Worm (Caenorhabditis elegans): ENCODE measurements around the gene F09E5.14.
A peak's percentile ranks its signal among the peaks of the same experiment; 100 is the strongest.
"Not testable (repeated sequence)": the region's sequence is repeated elsewhere in the genome, so short reads cannot be mapped to it uniquely, and the experiment has no call there.

Gene F09E5.14

DNA sequence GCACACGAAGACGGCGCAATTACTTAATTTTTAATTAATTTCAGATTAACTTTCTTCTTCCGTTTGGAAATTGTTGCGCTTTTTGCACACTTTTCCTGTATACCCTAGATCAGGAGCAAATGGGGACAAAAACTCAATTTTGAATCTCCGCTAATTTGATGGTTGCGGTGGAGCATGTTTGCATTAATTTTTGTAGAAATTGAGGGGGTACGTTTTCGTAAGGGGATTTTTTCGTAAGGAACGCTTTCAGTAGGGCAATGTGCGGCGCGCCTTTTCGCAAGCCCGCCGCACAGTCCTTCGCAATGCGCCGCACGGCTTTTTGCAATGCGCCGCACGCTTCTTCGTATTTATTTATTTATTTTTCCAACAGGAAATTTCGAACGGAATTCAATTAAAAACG is 1.7 kb upstream of the F09E5.14 start (continued):
- TF ChIP-seq snpc-4 (GFP tag; optimal IDR thresholded peaks at IDR 0.05), result not testable (repeated sequence)
- TF ChIP-seq snpc-4 (tag; optimal IDR thresholded peaks at IDR 0.05) (peak in 1 of 4 experiments; percentile 36), nhr-80 (tag; optimal IDR thresholded peaks at IDR 0.05) (peak; percentile 1), lir-1 (GFP tag; conservative IDR thresholded peaks at IDR 0.05) (peak; percentile 57; the same call in 1 of the 2 replicates), dox-1 (GFP tag; IDR thresholded peaks at IDR 0.05) (peak; percentile 98), D2030.7 (GFP tag; IDR thresholded peaks at IDR 0.05) (peak; percentile 90), attf-6 (GFP tag; IDR thresholded peaks at IDR 0.05) (peak; percentile 57; the same call in 1 of the 2 replicates), hmg-1.2 (GFP tag; IDR thresholded peaks at IDR 0.05) (peak; percentile 74), Y53G8AR.9 (GFP tag; conservative IDR thresholded peaks at IDR 0.05) (peak; percentile 77; the same call in 1 of the 2 replicates), lin-35 (GFP tag; optimal IDR thresholded peaks at IDR 0.05) (peak in 1 of 3 experiments; percentile 73), efl-1 (GFP tag; optimal IDR thresholded peaks at IDR 0.05) (peak; percentile 53), C06A6.2 (GFP tag; conservative IDR thresholded peaks at IDR 0.05) (peak; percentile 100), egrh-3 (GFP tag; IDR thresholded peaks at IDR 0.05) (peak; percentile 73), hsf-1 (GFP tag; IDR thresholded peaks at IDR 0.05) (peak; percentile 69; the same call in 1 of the 2 replicates), K11D2.4 (GFP tag; IDR thresholded peaks at IDR 0.05) (peak; percentile 89), let-526 (GFP tag; IDR thresholded peaks at IDR 0.05) (peak; percentile 89), ztf-28 (GFP tag; IDR thresholded peaks at IDR 0.05) (peak; percentile 92), Y67H2A.10 (GFP tag; conservative IDR thresholded peaks at IDR 0.05) (peak; percentile 63; the same call in 1 of the 2 replicates), attf-3 (GFP tag; conservative IDR thresholded peaks at IDR 0.05) (peak; percentile 74), lin-54 (GFP tag; optimal IDR thresholded peaks at IDR 0.05) (peak; percentile 89), lin-26 (GFP tag; IDR thresholded peaks at IDR 0.05) (peak; percentile 78), ztf-18 (tag; optimal IDR thresholded peaks at IDR 0.05) (peak; percentile 11), hmg-20 (GFP tag; IDR thresholded peaks at IDR 0.05) (peak; percentile 66), ceh-91 (GFP tag; IDR thresholded peaks at IDR 0.05) (peak; percentile 87), mcd-1 (GFP tag; IDR thresholded peaks at IDR 0.05) (peak; percentile 99), ekl-4 (GFP tag; IDR thresholded peaks at IDR 0.05) (peak; percentile 95), cebp-1 (GFP tag; IDR thresholded peaks at IDR 0.05) (peak; percentile 83), cebp-1 (tag; optimal IDR thresholded peaks at IDR 0.05) (peak; percentile 46), Y56A3A.18 (GFP tag; IDR thresholded peaks at IDR 0.05) (peak; percentile 91), sea-2 (GFP tag; IDR thresholded peaks at IDR 0.05) (0 out of 2 replicates have a peak, but pooled peaks have one; percentile 50), B0019.2 (GFP tag; conservative IDR thresholded peaks at IDR 0.05) (peak; percentile 78), madf-6 (GFP tag; IDR thresholded peaks at IDR 0.05) (peak; percentile 82), madf-3 (GFP tag; IDR thresholded peaks at IDR 0.05) (0 out of 2 replicates have a peak, but pooled peaks have one; percentile 70), ztf-25 (GFP tag; IDR thresholded peaks at IDR 0.05) (peak; percentile 75; the same call in 1 of the 2 replicates)

DNA sequence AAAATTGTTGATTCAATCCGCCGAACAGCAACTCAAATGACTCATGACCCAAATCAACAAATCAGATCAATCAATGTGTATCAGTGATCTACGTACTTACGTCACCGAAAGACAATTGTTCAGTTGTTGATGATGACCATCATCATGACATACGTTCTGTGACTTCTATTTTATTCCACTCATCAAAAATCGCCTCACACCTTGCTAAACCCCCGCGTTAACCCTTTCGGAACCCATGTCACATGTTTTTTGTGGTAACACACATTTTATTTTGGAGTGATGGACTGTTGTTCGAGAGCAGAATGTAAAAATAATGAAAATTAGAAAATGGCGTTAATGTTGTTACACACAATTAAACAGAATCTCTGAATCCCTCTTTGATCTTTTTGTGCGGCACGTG is 2.3 kb downstream of the F09E5.14 start:
- TF ChIP-seq egrh-3 (GFP tag; IDR thresholded peaks at IDR 0.05) (no peak), nfyb-1 (GFP tag; IDR thresholded peaks at IDR 0.05) (0 out of 2 replicates have a peak, but pooled peaks have one; percentile 1)

ce11 chrII:5341573-5341972 is 3.1 kb downstream of the F09E5.14 start:
- TF ChIP-seq T26A5.8 (tag; optimal IDR thresholded peaks at IDR 0.05), result no peak
- TF ChIP-seq bed-2 (GFP tag; IDR thresholded peaks at IDR 0.05), result no peak
- TF ChIP-seq ccch-3 (GFP tag; optimal IDR thresholded peaks at IDR 0.05), result no peak
- TF ChIP-seq nfya-2 (GFP tag; IDR thresholded peaks at IDR 0.05), result no peak
- TF ChIP-seq B0019.2 (GFP tag; conservative IDR thresholded peaks at IDR 0.05), result no peak
- no peak for TF ChIP-seq pha-4 (tag; optimal IDR thresholded peaks at IDR 0.05)
- no peak for TF ChIP-seq sdz-38 (tag; optimal IDR thresholded peaks at IDR 0.05)

All from whole organism, young adult.